Worm (Caenorhabditis elegans): ENCODE measurements around the gene C25G6.1.

Gene C25G6.1

ce11 chrX:1272539-1272938, 1.8 kb downstream of the C25G6.1 start, which contains the start of gene C52B11.5 (continued):
- TF ChIP-seq die-1 (tag; optimal IDR thresholded peaks at IDR 0.05) (no peak), hsf-1 (GFP tag; IDR thresholded peaks at IDR 0.05) (no peak), ceh-91 (GFP tag; IDR thresholded peaks at IDR 0.05) (no peak), nfya-2 (GFP tag; IDR thresholded peaks at IDR 0.05) (no peak), repo-1 (tag; optimal IDR thresholded peaks at IDR 0.05) (no peak), ceh-40 (GFP tag; IDR thresholded peaks at IDR 0.05) (no peak), tbx-9 (tag; optimal IDR thresholded peaks at IDR 0.05; ENCODE audit: borderline replicate concordance) (no peak), K11D2.4 (GFP tag; IDR thresholded peaks at IDR 0.05) (0 out of 2 replicates have a peak, but pooled peaks have one; percentile 13), snpc-1.3 (tag; optimal IDR thresholded peaks at IDR 0.05; ENCODE audit: insufficient read depth) (no peak), sdz-38 (tag; optimal IDR thresholded peaks at IDR 0.05) (no peak), F52B5.7 (tag; optimal IDR thresholded peaks at IDR 0.05) (no peak), ZK185.1 (tag; optimal IDR thresholded peaks at IDR 0.05; ENCODE audit: poor library complexity, severe bottlenecking) (no peak), F39B2.1 (GFP tag; IDR thresholded peaks at IDR 0.05) (no peak), zfh-2 (GFP tag; conservative IDR thresholded peaks at IDR 0.05) (no peak), mxl-1 (tag; optimal IDR thresholded peaks at IDR 0.05) (no peak), T26A5.8 (tag; optimal IDR thresholded peaks at IDR 0.05) (no peak), him-1 (tag; optimal IDR thresholded peaks at IDR 0.05) (no peak), B0336.3 (GFP tag; IDR thresholded peaks at IDR 0.05) (no peak), B0261.1 (tag; optimal IDR thresholded peaks at IDR 0.05) (no peak), F57A8.1 (GFP tag; optimal IDR thresholded peaks at IDR 0.05) (no peak), nhr-27 (tag; optimal IDR thresholded peaks at IDR 0.05) (no peak), ztf-6 (GFP tag; IDR thresholded peaks at IDR 0.05) (no peak), tlf-1 (GFP tag; optimal IDR thresholded peaks at IDR 0.05) (peak; percentile 41), ztf-3 (GFP tag; optimal IDR thresholded peaks at IDR 0.05) (no peak), lsl-1 (GFP tag; optimal IDR thresholded peaks at IDR 0.05) (no peak), snpc-4 (GFP tag; optimal IDR thresholded peaks at IDR 0.05) (no peak), snpc-4 (tag; optimal IDR thresholded peaks at IDR 0.05) (peak in 1 of 4 experiments; percentile 13), C06A6.2 (GFP tag; conservative IDR thresholded peaks at IDR 0.05) (no peak), Y95B8A.8 (GFP tag; IDR thresholded peaks at IDR 0.05) (no peak), Y53G8AR.9 (GFP tag; conservative IDR thresholded peaks at IDR 0.05) (no peak), nhr-179 (tag; optimal IDR thresholded peaks at IDR 0.05) (no peak), gei-17 (GFP tag; optimal IDR thresholded peaks at IDR 0.05) (no peak), mes-4 (tag; optimal IDR thresholded peaks at IDR 0.05) (no peak), let-607 (tag; optimal IDR thresholded peaks at IDR 0.05) (peak; percentile 61 to 77), F10E7.11 (tag; optimal IDR thresholded peaks at IDR 0.05) (no peak), lir-1 (GFP tag; conservative IDR thresholded peaks at IDR 0.05) (0 out of 2 replicates have a peak, but pooled peaks have one; percentile 28), pha-4 (tag; optimal IDR thresholded peaks at IDR 0.05) (peak; percentile 70), ztf-28 (GFP tag; IDR thresholded peaks at IDR 0.05) (no peak), ceh-100 (GFP tag; IDR thresholded peaks at IDR 0.05) (no peak), ceh-27 (GFP tag; optimal IDR thresholded peaks at IDR 0.05) (no peak), hrde-1 (tag; optimal IDR thresholded peaks at IDR 0.05; ENCODE audit: borderline replicate concordance) (no peak), aptf-3 (GFP tag; IDR thresholded peaks at IDR 0.05) (no peak), K12H6.12 (tag; optimal IDR thresholded peaks at IDR 0.05) (no peak), rec-8 (tag; optimal IDR thresholded peaks at IDR 0.05) (no peak), madf-6 (GFP tag; IDR thresholded peaks at IDR 0.05) (no peak), snpc-1.1 (tag; optimal IDR thresholded peaks at IDR 0.05; ENCODE audit: insufficient read depth) (no peak), athp-1 (tag; optimal IDR thresholded peaks at IDR 0.05) (no peak), bed-2 (GFP tag; IDR thresholded peaks at IDR 0.05) (no peak), lin-35 (GFP tag; optimal IDR thresholded peaks at IDR 0.05) (no peak)

Data from whole organism, young adult.